Fruit fly (Drosophila melanogaster) whole organism, embryonic: ENCODE measurements around the gene Tom40.
A peak's percentile ranks its signal among the peaks of the same experiment; 100 is the strongest.

Experiments used
- Atf3 ChIP-seq: fragments of 200-800 bp; sonication (Bioruptor generic); optimal IDR thresholded peaks from 3 replicates; lab custom pipeline; 2016; ENCODE audit warnings: missing biosample characterization, missing genetic modification characterization
- CG10147 ChIP-seq: fragments of 200-800 bp; sonication (Bioruptor generic); optimal IDR thresholded peaks from 2 replicates; lab custom pipeline; 2019; ENCODE audit warnings: missing biosample characterization, mild to moderate bottlenecking, missing genetic modification characterization, moderate library complexity
- CG10366 ChIP-seq: fragments of 200-800 bp; sonication (Bioruptor generic); IDR thresholded peaks from 2 replicates; pipeline ENCODE4 v1.3.6; 2022; ENCODE audit warnings: missing biosample characterization, missing genetic modification characterization
- CG11695 ChIP-seq: fragments of 200-800 bp; sonication (Bioruptor generic); IDR thresholded peaks from 3 replicates; pipeline ENCODE4 v1.3.6; 2022; ENCODE audit warnings: missing biosample characterization, missing genetic modification characterization
- CG13624 ChIP-seq: fragments of 200-800 bp; sonication (Bioruptor generic); optimal IDR thresholded peaks from 2 replicates; lab custom pipeline; 2016; ENCODE audit warnings: missing biosample characterization, missing genetic modification characterization
- CG15269 ChIP-seq: fragments of 200-800 bp; sonication (Bioruptor generic); optimal IDR thresholded peaks from 2 replicates; lab custom pipeline; 2018; ENCODE audit warnings: missing biosample characterization, mild to moderate bottlenecking, missing genetic modification characterization, moderate library complexity
- CG15479 ChIP-seq: fragments of 200-800 bp; sonication (Bioruptor generic); optimal IDR thresholded peaks from 3 replicates; lab custom pipeline; 2019; ENCODE audit warnings: missing biosample characterization, mild to moderate bottlenecking, missing genetic modification characterization, moderate library complexity
- CG1603 ChIP-seq: fragments of 200-800 bp; sonication (Bioruptor generic); optimal IDR thresholded peaks from 2 replicates; lab custom pipeline; 2019; ENCODE audit warnings: missing biosample characterization, mild to moderate bottlenecking, missing genetic modification characterization, moderate library complexity
- CG17829 ChIP-seq: fragments of 200-800 bp; optimal IDR thresholded peaks from 2 replicates; lab custom pipeline; 2019; ENCODE audit warnings: missing biosample characterization, mild to moderate bottlenecking, missing genetic modification characterization, moderate library complexity
- CG18619 ChIP-seq: fragments of 200-800 bp; sonication (Bioruptor generic); optimal IDR thresholded peaks from 3 replicates; lab custom pipeline; 2017; ENCODE audit warnings: missing biosample characterization, mild to moderate bottlenecking, missing genetic modification characterization
- CG2116 ChIP-seq: fragments of 200-800 bp; sonication (Bioruptor generic); optimal IDR thresholded peaks from 3 replicates; lab custom pipeline; 2018; ENCODE audit warnings: missing biosample characterization, mild to moderate bottlenecking, missing genetic modification characterization
- CG6272 ChIP-seq: fragments of 200-800 bp; sonication (Bioruptor generic); IDR thresholded peaks from 2 replicates; pipeline ENCODE4 v1.3.6; 2022; ENCODE audit warnings: missing biosample characterization, missing genetic modification characterization
- CG6791 ChIP-seq: fragments of 200-800 bp; sonication (Bioruptor generic); IDR thresholded peaks from 3 replicates; pipeline ENCODE4 v1.3.6; 2022; ENCODE audit warnings: missing biosample characterization, missing genetic modification characterization; ENCODE audit not compliant: partially characterized antibody
- CG7928 ChIP-seq: fragments of 200-800 bp; sonication (Bioruptor generic); optimal IDR thresholded peaks from 2 replicates; lab custom pipeline; 2017; ENCODE audit warnings: missing biosample characterization, mild to moderate bottlenecking, missing genetic modification characterization
- CG8089 ChIP-seq: fragments of 200-800 bp; sonication (Bioruptor generic); optimal IDR thresholded peaks from 3 replicates; lab custom pipeline; 2016; ENCODE audit warnings: missing biosample characterization, missing genetic modification characterization
- Chrac-16 ChIP-seq: fragments of 200-800 bp; sonication (Bioruptor generic); optimal IDR thresholded peaks from 3 replicates; lab custom pipeline; 2016; ENCODE audit warnings: missing biosample characterization, missing genetic modification characterization
- D19A ChIP-seq: fragments of 200-800 bp; optimal IDR thresholded peaks from 3 replicates; lab custom pipeline; 2019; ENCODE audit warnings: missing biosample characterization, mild to moderate bottlenecking, missing genetic modification characterization, moderate library complexity
- Dip3 ChIP-seq: fragments of 200-800 bp; sonication (Bioruptor generic); optimal IDR thresholded peaks from 3 replicates; lab custom pipeline; 2016; ENCODE audit warnings: missing biosample characterization, missing genetic modification characterization
- ERR ChIP-seq: fragments of 200-800 bp; sonication (Bioruptor generic); optimal IDR thresholded peaks from 2 replicates; lab custom pipeline; 2016; ENCODE audit warnings: missing biosample characterization, missing genetic modification characterization
- HLH4C ChIP-seq: fragments of 200-800 bp; sonication (Bioruptor generic); IDR thresholded peaks from 3 replicates; pipeline ENCODE4 v1.3.6; 2022; ENCODE audit warnings: missing biosample characterization, missing genetic modification characterization; ENCODE audit not compliant: partially characterized antibody
- Hand ChIP-seq: fragments of 200-800 bp; sonication (Bioruptor generic); optimal IDR thresholded peaks from 2 replicates; lab custom pipeline; 2017; ENCODE audit warnings: mild to moderate bottlenecking, missing biosample characterization, missing genetic modification reagents, missing genetic modification characterization
- Hmx ChIP-seq: fragments of 200-800 bp; sonication (Bioruptor generic); optimal IDR thresholded peaks from 2 replicates; lab custom pipeline; 2016; ENCODE audit warnings: missing biosample characterization, missing genetic modification characterization
- Hr3 ChIP-seq: fragments of 200-800 bp; sonication (Bioruptor generic); optimal IDR thresholded peaks from 3 replicates; lab custom pipeline; 2016; ENCODE audit warnings: missing biosample characterization, missing genetic modification characterization
- Hr78 ChIP-seq, 2 experiments: fragments of 200-800 bp in 1 of 2; fragments of >200 bp in 1 of 2; sonication (Bioruptor generic) in 1 of 2; optimal IDR thresholded peaks; 2 replicates each; lab custom pipeline; 2017 to 2019; ENCODE audit warnings: missing biosample characterization in 2 of 2, missing genetic modification characterization in 2 of 2, mild to moderate bottlenecking in 1 of 2, moderate library complexity in 1 of 2
- MESR4 ChIP-seq: fragments of 200-800 bp; sonication (Bioruptor generic); optimal IDR thresholded peaks from 2 replicates; lab custom pipeline; 2018; ENCODE audit warnings: missing biosample characterization, mild to moderate bottlenecking, missing genetic modification characterization, moderate library complexity
- Mes4 ChIP-seq: fragments of 200-800 bp; sonication (Bioruptor generic); optimal IDR thresholded peaks from 2 replicates; lab custom pipeline; 2016; ENCODE audit warnings: missing biosample characterization, missing genetic modification characterization
- Myb ChIP-seq: fragments of 200-800 bp; sonication (Bioruptor generic); optimal IDR thresholded peaks from 2 replicates; lab custom pipeline; 2016; ENCODE audit warnings: missing biosample characterization, missing genetic modification characterization
- Opbp ChIP-seq: fragments of 200-800 bp; sonication (Bioruptor generic); IDR thresholded peaks from 3 replicates; pipeline ENCODE4 v1.3.6; 2022; ENCODE audit warnings: missing biosample characterization, missing genetic modification characterization; ENCODE audit not compliant: partially characterized antibody
- Optix ChIP-seq: fragments of 200-800 bp; sonication (Bioruptor generic); IDR thresholded peaks from 3 replicates; pipeline ENCODE4 v1.3.6; 2022; ENCODE audit warnings: missing biosample characterization, missing genetic modification characterization
- Poxn ChIP-seq: fragments of 200-800 bp; sonication (Bioruptor generic); IDR thresholded peaks from 2 replicates; pipeline ENCODE4 v1.3.6; 2022; ENCODE audit warnings: missing biosample characterization, missing genetic modification characterization
- Vsx1 ChIP-seq: fragments of 200-800 bp; sonication (Bioruptor generic); optimal IDR thresholded peaks from 2 replicates; lab custom pipeline; 2017; ENCODE audit warnings: missing biosample characterization, mild to moderate bottlenecking, missing genetic modification characterization, missing genetic modification reagents
- aop ChIP-seq: fragments of 200-800 bp; sonication (Bioruptor generic); IDR thresholded peaks from 2 replicates; pipeline ENCODE4 v1.3.6; 2022; ENCODE audit warnings: missing biosample characterization, missing genetic modification characterization
- ash1 ChIP-seq: fragments of 200-800 bp; sonication (Bioruptor generic); optimal IDR thresholded peaks from 2 replicates; lab custom pipeline; 2018; ENCODE audit warnings: missing biosample characterization, mild to moderate bottlenecking, missing genetic modification characterization
- az2 ChIP-seq: fragments of 200-800 bp; sonication (Bioruptor generic); optimal IDR thresholded peaks from 3 replicates; lab custom pipeline; 2016; ENCODE audit warnings: missing biosample characterization, missing genetic modification characterization
- cg ChIP-seq: fragments of 200-800 bp; sonication (Bioruptor generic); optimal IDR thresholded peaks from 3 replicates; lab custom pipeline; 2019; ENCODE audit warnings: missing biosample characterization, mild to moderate bottlenecking, missing genetic modification characterization, moderate library complexity
- en ChIP-seq: fragments of 200-800 bp; sonication (Bioruptor generic); optimal IDR thresholded peaks from 2 replicates; lab custom pipeline; 2016; ENCODE audit warnings: missing biosample characterization, missing genetic modification characterization
- ftz-f1 ChIP-seq: fragments of 200-800 bp; sonication (Bioruptor generic); optimal IDR thresholded peaks from 2 replicates; lab custom pipeline; 2016; ENCODE audit warnings: missing biosample characterization, missing genetic modification characterization
- h ChIP-seq: fragments of >200 bp; optimal IDR thresholded peaks from 2 replicates; lab custom pipeline; 2017
- inv ChIP-seq: fragments of 200-800 bp; sonication (Bioruptor generic); IDR thresholded peaks from 2 replicates; pipeline ENCODE4 v1.3.6; 2022; ENCODE audit warnings: missing biosample characterization, missing genetic modification characterization; ENCODE audit not compliant: partially characterized antibody
- jumu ChIP-seq: fragments of 200-800 bp; sonication (Bioruptor generic); optimal IDR thresholded peaks from 3 replicates; lab custom pipeline; 2016; ENCODE audit warnings: missing biosample characterization, missing genetic modification characterization
- ken ChIP-seq: fragments of 200-800 bp; sonication (Bioruptor generic); IDR thresholded peaks from 3 replicates; pipeline ENCODE4 v1.3.6; 2022; ENCODE audit warnings: missing biosample characterization, missing genetic modification characterization
- klu ChIP-seq: fragments of 200-800 bp; sonication (Bioruptor generic); IDR thresholded peaks from 2 replicates; pipeline ENCODE4 v1.3.6; 2022; ENCODE audit warnings: missing biosample characterization, missing genetic modification characterization
- lbe ChIP-seq: fragments of 200-800 bp; sonication (Bioruptor generic); optimal IDR thresholded peaks from 2 replicates; lab custom pipeline; 2016; ENCODE audit warnings: missing biosample characterization, mild to moderate bottlenecking, missing genetic modification characterization
- lilli ChIP-seq: fragments of 200-800 bp; sonication (Bioruptor generic); optimal IDR thresholded peaks from 3 replicates; lab custom pipeline; 2016; ENCODE audit warnings: missing biosample characterization, missing genetic modification characterization
- nmo ChIP-seq: fragments of 200-800 bp; sonication (Bioruptor generic); optimal IDR thresholded peaks from 2 replicates; lab custom pipeline; 2018; ENCODE audit warnings: missing biosample characterization, mild to moderate bottlenecking, missing genetic modification characterization, moderate library complexity
- p53 ChIP-seq: fragments of 200-800 bp; sonication (Bioruptor generic); optimal IDR thresholded peaks from 2 replicates; lab custom pipeline; 2016; ENCODE audit warnings: missing biosample characterization, missing genetic modification characterization
- prd ChIP-seq, 3 experiments: fragments of >200 bp in 2 of 3; fragments of 200-800 bp in 1 of 3; sonication (Bioruptor generic) in 1 of 3; optimal IDR thresholded peaks in 2 of 3; IDR thresholded peaks in 1 of 3; 2 replicates in 2 of 3; 3 replicates in 1 of 3; pipeline versions ENCODE4 v1.3.6 to Lab custom; 2017 to 2022; ENCODE audit warnings: missing biosample characterization in 1 of 3, missing genetic modification characterization in 1 of 3
- pzg ChIP-seq: fragments of 200-800 bp; sonication (Bioruptor generic); optimal IDR thresholded peaks from 3 replicates; lab custom pipeline; 2018; ENCODE audit warnings: missing biosample characterization, mild to moderate bottlenecking, missing genetic modification characterization, moderate library complexity
- tio ChIP-seq: fragments of 200-800 bp; sonication (Bioruptor generic); optimal IDR thresholded peaks from 2 replicates; lab custom pipeline; 2017; ENCODE audit warnings: missing biosample characterization, missing genetic modification characterization, inconsistent platforms

Gene Tom40

dm6 chrX:7691947-7692739, 44.5 kb upstream of the Tom40 start (continued):
- TF ChIP-seq Poxn (GFP tag; lab: Robert Waterston, UW) (peak; percentile 49), CG7928 (GFP tag; lab: Kevin White, UChicago) (peak; percentile 40), Hand (GFP tag; lab: Kevin White, UChicago) (peak; percentile 56), az2 (GFP tag; lab: Kevin White, UChicago) (peak; percentile 42), ash1 (GFP tag; lab: Kevin White, UChicago) (no peak), cg (GFP tag; lab: Kevin White, UChicago) (peak; percentile 5), Vsx1 (GFP tag; lab: Kevin White, UChicago) (peak; percentile 19), Chrac-16 (GFP tag; lab: Kevin White, UChicago) (peak; percentile 53), Mes4 (GFP tag; lab: Kevin White, UChicago) (peak; percentile 66), nmo (GFP tag; lab: Kevin White, UChicago) (peak; percentile 47), CG10147 (GFP tag; lab: Kevin White, UChicago) (peak; percentile 82), Dip3 (GFP tag; lab: Kevin White, UChicago) (peak; percentile 75), CG8089 (GFP tag; lab: Kevin White, UChicago) (peak; percentile 16), CG17829 (tag; lab: Kevin White, UChicago) (peak; percentile 56), CG15269 (tag; lab: Kevin White, UChicago) (peak; percentile 83), klu (GFP tag; lab: Robert Waterston, UW) (peak; percentile 26; the same call in 1 of the 2 replicates), inv (GFP tag; lab: Robert Waterston, UW) (no peak), Myb (GFP tag; lab: Kevin White, UChicago) (peak; percentile 36), lilli (peak; percentile 71), D19A (tag; lab: Kevin White, UChicago) (peak; percentile 67), prd (optimal IDR thresholded peaks at IDR 0.05; lab: Kevin White, UChicago) (no peak), prd (GFP tag; IDR thresholded peaks at IDR 0.05; lab: Robert Waterston, UW) (peak; percentile 67; the same call in 2 of the 3 replicates), en (peak; percentile 59), Hmx (GFP tag; lab: Kevin White, UChicago) (peak; percentile 31), lbe (GFP tag; lab: Kevin White, UChicago) (peak; percentile 31), CG11695 (peak; percentile 78), tio (GFP tag; lab: Kevin White, UChicago) (peak; percentile 72), CG6791 (GFP tag; lab: Robert Waterston, UW) (no peak), aop (no peak), ftz-f1 (GFP tag; lab: Kevin White, UChicago) (peak; percentile 24), pzg (GFP tag; lab: Kevin White, UChicago) (no peak)

- TF ChIP-seq CG6272 (GFP tag; lab: Robert Waterston, UW), result peak; percentile 56; the same call in 1 of the 2 replicates
- peak; percentile 2 for TF ChIP-seq Atf3 (GFP tag; lab: Kevin White, UChicago)
- TF ChIP-seq CG13624 (GFP tag; lab: Kevin White, UChicago), result peak; percentile 47
- TF ChIP-seq CG15479, result no peak
- TF ChIP-seq h (lab: Kevin White, UChicago), result no peak
- TF ChIP-seq MESR4 (GFP tag; lab: Kevin White, UChicago), result no peak
- peak; percentile 62 for TF ChIP-seq jumu (GFP tag; lab: Kevin White, UChicago)
- no peak for TF ChIP-seq Opbp (GFP tag; lab: Robert Waterston, UW)
- TF ChIP-seq ERR, result peak; percentile 62
- no peak for TF ChIP-seq CG2116
- peak; percentile 73 for TF ChIP-seq CG10366
- TF ChIP-seq p53, result no peak
- TF ChIP-seq HLH4C (GFP tag; lab: Robert Waterston, UW), result no peak
- TF ChIP-seq CG1603 (tag; lab: Kevin White, UChicago), result peak; percentile 66
- no peak for TF ChIP-seq CG18619
- peak; percentile 70; the same call in 2 of the 3 replicates for TF ChIP-seq ken
- TF ChIP-seq Hr3 (GFP tag; lab: Kevin White, UChicago), result peak; percentile 43
- TF ChIP-seq Optix (GFP tag; lab: Robert Waterston, UW), result 0 out of 3 replicates have a peak, but pooled peaks have one; percentile 29
- TF ChIP-seq Hr78 (GFP tag; optimal IDR thresholded peaks at IDR 0.05; lab: Kevin White, UChicago), result peak in 1 of 2 experiments; percentile 36
- peak; percentile 46 for TF ChIP-seq D19A (tag; lab: Kevin White, UChicago)
Measured at dm6 chrX:7692740-7693064, 44.0 kb upstream of the Tom40 start.
